Fruit fly (Drosophila melanogaster) whole organism, embryonic: ENCODE results near the gene CG13138.
A peak's percentile ranks its signal among the peaks of the same experiment; 100 is the strongest.

Experiments used
- Bteb2 ChIP-seq: fragments of 200-800 bp; sonication (Bioruptor generic); optimal IDR thresholded peaks from 2 replicates; lab custom pipeline; 2016; ENCODE audit warnings: missing biosample characterization, missing genetic modification characterization
- CG11695 ChIP-seq: fragments of 200-800 bp; sonication (Bioruptor generic); IDR thresholded peaks from 3 replicates; pipeline ENCODE4 v1.3.6; 2022; ENCODE audit warnings: missing biosample characterization, missing genetic modification characterization
- CG13624 ChIP-seq: fragments of 200-800 bp; sonication (Bioruptor generic); optimal IDR thresholded peaks from 2 replicates; lab custom pipeline; 2016; ENCODE audit warnings: missing biosample characterization, missing genetic modification characterization
- CG14441 ChIP-seq: fragments of 200-800 bp; sonication (Bioruptor generic); IDR thresholded peaks from 2 replicates; pipeline ENCODE4 v1.3.6; 2022; ENCODE audit warnings: missing biosample characterization, missing genetic modification characterization
- CG1602 ChIP-seq: fragments of 200-800 bp; sonication (Bioruptor generic); optimal IDR thresholded peaks from 3 replicates; lab custom pipeline; 2016; ENCODE audit warnings: missing biosample characterization, missing genetic modification characterization
- CG2120 ChIP-seq: fragments of 200-800 bp; sonication (Bioruptor generic); optimal IDR thresholded peaks from 3 replicates; lab custom pipeline; 2016; ENCODE audit warnings: missing biosample characterization, missing genetic modification characterization
- CG2199 ChIP-seq: fragments of 200-800 bp; sonication (Bioruptor generic); IDR thresholded peaks from 3 replicates; pipeline ENCODE4 v1.3.6; 2022; ENCODE audit warnings: missing biosample characterization, missing genetic modification characterization
- CG32772 ChIP-seq: fragments of 200-800 bp; sonication (Bioruptor generic); IDR thresholded peaks from 2 replicates; pipeline ENCODE4 v1.3.6; 2022; ENCODE audit warnings: missing biosample characterization, missing genetic modification characterization
- CG3847 ChIP-seq: fragments of 200-800 bp; sonication (Bioruptor generic); IDR thresholded peaks from 2 replicates; pipeline ENCODE4 v1.3.6; 2022; ENCODE audit warnings: missing biosample characterization, missing genetic modification characterization
- CG4617 ChIP-seq: fragments of 200-800 bp; sonication (Bioruptor generic); optimal IDR thresholded peaks from 3 replicates; lab custom pipeline; 2016; ENCODE audit warnings: missing biosample characterization, missing genetic modification characterization, borderline replicate concordance
- CG4707 ChIP-seq: fragments of 200-800 bp; sonication (Bioruptor generic); optimal IDR thresholded peaks from 2 replicates; lab custom pipeline; 2018; ENCODE audit warnings: missing biosample characterization, mild to moderate bottlenecking, missing genetic modification characterization, moderate library complexity
- CG4730 ChIP-seq: fragments of 200-800 bp; sonication (Bioruptor generic); IDR thresholded peaks from 2 replicates; pipeline ENCODE4 v1.3.6; 2022; ENCODE audit warnings: missing biosample characterization, missing genetic modification characterization
- CG6654 ChIP-seq: fragments of 200-800 bp; sonication (Bioruptor generic); optimal IDR thresholded peaks from 2 replicates; lab custom pipeline; 2017; ENCODE audit warnings: missing biosample characterization, mild to moderate bottlenecking, missing genetic modification characterization
- CG7271 ChIP-seq: fragments of 200-800 bp; sonication (Bioruptor generic); optimal IDR thresholded peaks from 2 replicates; lab custom pipeline; 2018; ENCODE audit warnings: missing biosample characterization, mild to moderate bottlenecking, missing genetic modification characterization, moderate library complexity
- CG7839 ChIP-seq: fragments of 200-800 bp; sonication (Bioruptor generic); optimal IDR thresholded peaks from 3 replicates; lab custom pipeline; 2018; ENCODE audit warnings: missing biosample characterization, mild to moderate bottlenecking, missing genetic modification characterization, moderate library complexity
- CG8089 ChIP-seq: fragments of 200-800 bp; sonication (Bioruptor generic); optimal IDR thresholded peaks from 3 replicates; lab custom pipeline; 2016; ENCODE audit warnings: missing biosample characterization, missing genetic modification characterization
- CG8281 ChIP-seq: fragments of 200-800 bp; sonication (Bioruptor generic); optimal IDR thresholded peaks from 2 replicates; lab custom pipeline; 2018; ENCODE audit warnings: missing biosample characterization, mild to moderate bottlenecking, missing genetic modification characterization, moderate library complexity
- CG8944 ChIP-seq: fragments of 200-800 bp; sonication (Bioruptor generic); optimal IDR thresholded peaks from 3 replicates; lab custom pipeline; 2016; ENCODE audit warnings: missing biosample characterization, missing genetic modification characterization
- CG9817 ChIP-seq: fragments of 200-800 bp; sonication (Bioruptor generic); optimal IDR thresholded peaks from 2 replicates; lab custom pipeline; 2018; ENCODE audit warnings: missing biosample characterization, mild to moderate bottlenecking, missing genetic modification characterization, moderate library complexity
- Dad ChIP-seq: fragments of 200-800 bp; sonication (Bioruptor generic); optimal IDR thresholded peaks from 3 replicates; lab custom pipeline; 2016; ENCODE audit warnings: missing biosample characterization, missing genetic modification characterization
- E2f2 ChIP-seq: fragments of 200-800 bp; sonication (Bioruptor generic); IDR thresholded peaks from 2 replicates; pipeline ENCODE4 v1.3.6; 2022; ENCODE audit warnings: missing biosample characterization, missing genetic modification characterization
- Ets97D ChIP-seq: fragments of 200-800 bp; sonication (Bioruptor generic); optimal IDR thresholded peaks from 3 replicates; lab custom pipeline; 2016; ENCODE audit warnings: missing biosample characterization, missing genetic modification characterization
- GATAe ChIP-seq: fragments of 200-800 bp; sonication (Bioruptor generic); conservative IDR thresholded peaks from 2 replicates; pipeline ENCODE4 v1.3.6; 2022; ENCODE audit warnings: missing biosample characterization, missing genetic modification characterization
- Gug ChIP-seq: fragments of 200-800 bp; sonication (Bioruptor generic); IDR thresholded peaks from 4 replicates; pipeline ENCODE4 v1.3.6; 2022; ENCODE audit warnings: missing biosample characterization, missing genetic modification characterization
- H15 ChIP-seq: fragments of 200-800 bp; sonication (Bioruptor generic); IDR thresholded peaks from 3 replicates; pipeline ENCODE4 v1.3.6; 2022; ENCODE audit warnings: missing biosample characterization, missing genetic modification characterization
- Hr39 ChIP-seq: fragments of >200 bp; optimal IDR thresholded peaks from 2 replicates; lab custom pipeline; 2017
- Hr78 ChIP-seq, 2 experiments: fragments of 200-800 bp in 1 of 2; fragments of >200 bp in 1 of 2; sonication (Bioruptor generic) in 1 of 2; optimal IDR thresholded peaks; 2 replicates each; lab custom pipeline; 2017 to 2019; ENCODE audit warnings: missing biosample characterization in 2 of 2, missing genetic modification characterization in 2 of 2, mild to moderate bottlenecking in 1 of 2, moderate library complexity in 1 of 2
- Max ChIP-seq: fragments of 200-800 bp; sonication (Bioruptor generic); optimal IDR thresholded peaks from 2 replicates; lab custom pipeline; 2016; ENCODE audit warnings: missing biosample characterization, mild to moderate bottlenecking, missing genetic modification characterization
- NFAT ChIP-seq: fragments of 200-800 bp; sonication (Bioruptor generic); IDR thresholded peaks from 2 replicates; pipeline ENCODE4 v1.3.6; 2022; ENCODE audit warnings: missing biosample characterization, missing genetic modification characterization
- Scr ChIP-seq: fragments of 200-800 bp; sonication (Bioruptor generic); IDR thresholded peaks from 2 replicates; pipeline ENCODE4 v1.3.6; 2022; ENCODE audit warnings: missing biosample characterization, missing genetic modification characterization; ENCODE audit not compliant: partially characterized antibody
- Sin3A ChIP-seq: fragments of >200 bp; optimal IDR thresholded peaks from 2 replicates; lab custom pipeline; 2018
- Ssrp ChIP-seq: fragments of 200-800 bp; sonication (Bioruptor generic); optimal IDR thresholded peaks from 2 replicates; lab custom pipeline; 2018; ENCODE audit warnings: missing biosample characterization, mild to moderate bottlenecking, missing genetic modification characterization, moderate library complexity
- Xrp1 ChIP-seq: fragments of 200-800 bp; sonication (Bioruptor generic); IDR thresholded peaks from 2 replicates; pipeline ENCODE4 v1.3.6; 2022; ENCODE audit warnings: missing biosample characterization, missing genetic modification characterization
- abd-A ChIP-seq: fragments of 200-800 bp; sonication (Bioruptor generic); optimal IDR thresholded peaks from 3 replicates; lab custom pipeline; 2019; ENCODE audit warnings: missing biosample characterization, mild to moderate bottlenecking, missing genetic modification characterization, moderate library complexity
- ash1 ChIP-seq: fragments of 200-800 bp; sonication (Bioruptor generic); optimal IDR thresholded peaks from 2 replicates; lab custom pipeline; 2018; ENCODE audit warnings: missing biosample characterization, mild to moderate bottlenecking, missing genetic modification characterization
- chinmo ChIP-seq: fragments of 200-800 bp; sonication (Bioruptor generic); IDR thresholded peaks from 4 replicates; pipeline ENCODE4 v1.3.6; 2022; ENCODE audit warnings: missing biosample characterization, missing genetic modification characterization; ENCODE audit not compliant: partially characterized antibody
- da ChIP-seq: fragments of 200-800 bp; sonication (Bioruptor generic); optimal IDR thresholded peaks from 2 replicates; lab custom pipeline; 2016; ENCODE audit warnings: missing biosample characterization, missing genetic modification characterization
- ewg ChIP-seq: fragments of 200-800 bp; sonication (Bioruptor generic); optimal IDR thresholded peaks from 3 replicates; lab custom pipeline; 2017; ENCODE audit warnings: mild to moderate bottlenecking, missing biosample characterization, missing genetic modification reagents, missing genetic modification characterization
- exex ChIP-seq: fragments of 200-800 bp; sonication (Bioruptor generic); optimal IDR thresholded peaks from 4 replicates; lab custom pipeline; 2018; ENCODE audit warnings: missing biosample characterization, mild to moderate bottlenecking, missing genetic modification characterization, moderate library complexity
- eyg ChIP-seq: fragments of 200-800 bp; sonication (Bioruptor generic); optimal IDR thresholded peaks from 3 replicates; lab custom pipeline; 2016; ENCODE audit warnings: missing biosample characterization, missing genetic modification characterization
- gce ChIP-seq: fragments of 200-800 bp; sonication (Bioruptor generic); IDR thresholded peaks from 3 replicates; pipeline ENCODE4 v1.3.6; 2022; ENCODE audit warnings: missing biosample characterization, missing genetic modification characterization
- gcm ChIP-seq: fragments of 200-800 bp; sonication (Bioruptor generic); optimal IDR thresholded peaks from 2 replicates; lab custom pipeline; 2019; ENCODE audit warnings: missing biosample characterization, mild to moderate bottlenecking, missing genetic modification characterization, moderate library complexity
- hth ChIP-seq: fragments of >200 bp; optimal IDR thresholded peaks from 2 replicates; lab custom pipeline; 2017; ENCODE audit warnings: inconsistent platforms
- jigr1 ChIP-seq: fragments of 200-800 bp; sonication (Bioruptor generic); IDR thresholded peaks from 3 replicates; pipeline ENCODE4 v1.3.6; 2022; ENCODE audit warnings: missing biosample characterization, missing genetic modification characterization
- ken ChIP-seq: fragments of 200-800 bp; sonication (Bioruptor generic); IDR thresholded peaks from 3 replicates; pipeline ENCODE4 v1.3.6; 2022; ENCODE audit warnings: missing biosample characterization, missing genetic modification characterization
- mirr ChIP-seq: fragments of 200-800 bp; sonication (Bioruptor generic); optimal IDR thresholded peaks from 3 replicates; lab custom pipeline; 2018; ENCODE audit warnings: missing biosample characterization, mild to moderate bottlenecking, missing genetic modification characterization
- odd ChIP-seq: fragments of 200-800 bp; sonication (Bioruptor generic); optimal IDR thresholded peaks from 2 replicates; lab custom pipeline; 2017; ENCODE audit warnings: missing biosample characterization, mild to moderate bottlenecking, missing genetic modification characterization
- pros ChIP-seq: fragments of 200-800 bp; sonication (Bioruptor generic); optimal IDR thresholded peaks from 3 replicates; lab custom pipeline; 2019; ENCODE audit warnings: missing biosample characterization, mild to moderate bottlenecking, missing genetic modification characterization, moderate library complexity
- sd ChIP-seq: fragments of 200-800 bp; sonication (Bioruptor generic); optimal IDR thresholded peaks from 3 replicates; lab custom pipeline; 2018; ENCODE audit warnings: missing biosample characterization, mild to moderate bottlenecking, missing genetic modification characterization, moderate library complexity
- tin ChIP-seq: fragments of 200-800 bp; sonication (Bioruptor generic); optimal IDR thresholded peaks from 3 replicates; lab custom pipeline; 2016; ENCODE audit warnings: missing biosample characterization, missing genetic modification characterization
- vfl ChIP-seq: fragments of 200-800 bp; sonication (Bioruptor generic); optimal IDR thresholded peaks from 2 replicates; lab custom pipeline; 2016; ENCODE audit warnings: missing biosample characterization, missing genetic modification characterization
- vnd ChIP-seq: fragments of 200-800 bp; sonication (Bioruptor generic); IDR thresholded peaks from 3 replicates; pipeline ENCODE4 v1.3.6; 2022; ENCODE audit warnings: missing biosample characterization, missing genetic modification characterization; ENCODE audit not compliant: partially characterized antibody
- wek ChIP-seq: fragments of 200-800 bp; sonication (Bioruptor generic); optimal IDR thresholded peaks from 3 replicates; lab custom pipeline; 2018; ENCODE audit warnings: missing biosample characterization, mild to moderate bottlenecking, missing genetic modification characterization, moderate library complexity

The CG13138 gene

DNA sequence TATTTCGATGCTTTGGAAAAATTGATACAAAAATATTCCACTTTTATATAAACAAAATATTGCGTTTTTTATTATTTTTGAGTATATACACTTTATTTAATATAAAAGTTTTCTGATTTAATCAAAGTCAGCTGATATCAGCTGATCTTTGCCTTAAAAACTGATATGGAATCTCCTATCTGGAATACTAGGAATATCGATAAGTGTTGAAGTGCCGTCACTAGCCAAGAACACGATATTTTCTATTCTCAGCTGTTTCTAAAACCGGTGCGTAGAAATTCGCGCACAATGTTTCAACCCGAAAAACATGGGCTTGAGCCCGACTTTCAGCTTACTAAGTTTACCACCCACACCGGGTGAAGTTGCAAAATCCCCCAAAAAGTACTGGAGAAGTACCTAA is 40.7 kb upstream of the CG13138 start, which contains the start of gene Sps2 (continued):
- TF ChIP-seq CG1602 (no peak), Hr39 (lab: Kevin White, UChicago) (no peak), CG9817 (tag; lab: Kevin White, UChicago) (no peak), Bteb2 (GFP tag; lab: Kevin White, UChicago) (no peak), Hr78 (GFP tag; optimal IDR thresholded peaks at IDR 0.05; lab: Kevin White, UChicago) (no peak), CG2120 (peak; percentile 18), ken (GFP tag; lab: Robert Waterston, UW) (no peak), ash1 (no peak), exex (tag; lab: Kevin White, UChicago) (no peak), CG13624 (GFP tag; lab: Kevin White, UChicago) (peak; percentile 30), vnd (GFP tag; lab: Robert Waterston, UW) (no peak), CG32772 (GFP tag; lab: Robert Waterston, UW) (no peak), GATAe (GFP tag; lab: Robert Waterston, UW) (peak; percentile 27; the same call in 1 of the 2 replicates), da (no peak), H15 (GFP tag; lab: Robert Waterston, UW) (no peak), E2f2 (GFP tag; lab: Robert Waterston, UW) (peak; percentile 46; the same call in 1 of the 2 replicates), vfl (GFP tag; lab: Kevin White, UChicago) (no peak), Scr (GFP tag; lab: Robert Waterston, UW) (peak; percentile 82), gce (no peak), mirr (GFP tag; lab: Kevin White, UChicago) (no peak), CG3847 (GFP tag; lab: Robert Waterston, UW) (no peak), eyg (GFP tag; lab: Kevin White, UChicago) (no peak), odd (GFP tag; lab: Kevin White, UChicago) (no peak), Ssrp (tag; lab: Kevin White, UChicago) (no peak), CG8281 (tag; lab: Kevin White, UChicago) (no peak), CG7271 (tag; lab: Kevin White, UChicago) (no peak), pros (GFP tag; lab: Kevin White, UChicago) (no peak), NFAT (no peak; the same call in 1 of the 2 replicates), Xrp1 (GFP tag; lab: Robert Waterston, UW) (no peak), CG6654 (no peak), Sin3A (no peak), Ets97D (GFP tag; lab: Kevin White, UChicago) (no peak), abd-A (no peak), CG2199 (GFP tag; lab: Robert Waterston, UW) (0 out of 3 replicates have a peak, but pooled peaks have one; percentile 27), CG4707 (GFP tag; lab: Kevin White, UChicago) (no peak), sd (tag; lab: Kevin White, UChicago) (no peak), Gug (GFP tag; lab: Robert Waterston, UW) (no peak), CG4730 (no peak), CG8089 (no peak), CG7839 (tag; lab: Kevin White, UChicago) (no peak), hth (lab: Kevin White, UChicago) (no peak), ewg (no peak), Dad (GFP tag; lab: Kevin White, UChicago) (no peak), CG4617 (peak; percentile 35), chinmo (no peak), Max (GFP tag; lab: Kevin White, UChicago) (peak; percentile 3), CG8944 (GFP tag; lab: Kevin White, UChicago) (no peak), gcm (no peak), tin (no peak), CG14441 (GFP tag; lab: Robert Waterston, UW) (peak; percentile 37; the same call in 1 of the 2 replicates), wek (GFP tag; lab: Kevin White, UChicago) (peak; percentile 4), jigr1 (GFP tag; lab: Robert Waterston, UW) (no peak), CG11695 (GFP tag; lab: Robert Waterston, UW) (no peak)
